Fruit fly (Drosophila melanogaster) Kc167 (cell line): ENCODE data around the gene CG31835.

Experiments
- Myc ChIP-seq: fragments of >200 bp; optimal IDR thresholded peaks from 2 replicates; lab custom pipeline; 2017; ENCODE audit warnings: missing external identifiers
- Sin3A ChIP-seq: fragments of >200 bp; optimal IDR thresholded peaks from 2 replicates; lab custom pipeline; 2018; ENCODE audit warnings: missing external identifiers
- h ChIP-seq: fragments of >200 bp; optimal IDR thresholded peaks from 3 replicates; lab custom pipeline; 2018; ENCODE audit warnings: missing external identifiers
- insv ChIP-seq: fragments of >200 bp; optimal IDR thresholded peaks from 3 replicates; lab custom pipeline; 2018; ENCODE audit warnings: missing external identifiers
- psq ChIP-seq: fragments of >200 bp; optimal IDR thresholded peaks from 2 replicates; lab custom pipeline; 2017; ENCODE audit warnings: missing external identifiers
- ttk ChIP-seq: sonication (Bioruptor generic); optimal IDR thresholded peaks from 2 replicates; lab custom pipeline; 2017; ENCODE audit warnings: missing external identifiers

DNA sequence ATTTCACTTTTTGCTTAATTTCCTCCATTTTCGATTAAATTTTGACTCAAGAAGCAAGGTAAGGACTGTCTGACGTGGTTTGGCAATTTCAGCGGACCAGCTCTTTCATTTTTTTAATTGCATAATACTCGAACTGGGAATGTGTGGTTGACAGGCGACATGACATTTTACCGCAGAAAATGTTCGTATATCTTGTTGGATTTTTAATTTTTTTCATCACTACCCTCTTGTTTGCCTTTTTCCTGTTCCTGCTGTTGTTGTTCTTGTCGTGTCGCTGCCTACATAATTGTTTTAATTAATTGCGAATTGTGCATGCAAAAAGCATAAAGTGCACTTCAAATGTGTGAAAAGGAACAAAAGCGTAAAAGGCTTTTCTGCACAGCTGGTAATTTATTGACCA is 5.6 kb upstream of the CG31835 start, which contains the start of gene CG42685:
- no peak for TF ChIP-seq insv (lab: Kevin White, UChicago)
- no peak for TF ChIP-seq psq (lab: Kevin White, UChicago)
- TF ChIP-seq h, result no peak
- no peak for TF ChIP-seq Myc (lab: Kevin White, UChicago)
- no peak for TF ChIP-seq ttk (lab: Kevin White, UChicago)
- TF ChIP-seq Sin3A (lab: Kevin White, UChicago), result no peak
